Worm (Caenorhabditis elegans): ENCODE data around the gene F23B12.1.

The F23B12.1 gene

ce11 chrV:14423268-14423667 lies 5.7 kb upstream of the F23B12.1 start, which contains the start of gene rpoa-12 (continued):
- TF ChIP-seq nhr-25 (tag; optimal IDR thresholded peaks at IDR 0.05; ENCODE audit: borderline replicate concordance, insufficient read depth) = peak; percentile 16
- TF ChIP-seq nhr-11 (tag; optimal IDR thresholded peaks at IDR 0.05) = no peak
- no peak for TF ChIP-seq nhr-28 (tag; optimal IDR thresholded peaks at IDR 0.05)
- no peak for TF ChIP-seq zfp-3 (GFP tag; conservative IDR thresholded peaks at IDR 0.05)
- TF ChIP-seq hif-1 (tag; optimal IDR thresholded peaks at IDR 0.05) = peak in 1 of 2 experiments; percentile 74
- peak; percentile 21 for TF ChIP-seq rbr-2 (tag; optimal IDR thresholded peaks at IDR 0.05)
- no peak for TF ChIP-seq daf-19 (GFP tag; conservative IDR thresholded peaks at IDR 0.05)
- no peak for TF ChIP-seq set-16 (GFP tag; IDR thresholded peaks at IDR 0.05)
- no peak for TF ChIP-seq pha-4 (GFP tag; IDR thresholded peaks at IDR 0.05)
- TF ChIP-seq pha-4 (tag; optimal IDR thresholded peaks at IDR 0.05) = no peak
- TF ChIP-seq nhr-237 (tag; optimal IDR thresholded peaks at IDR 0.05) = no peak
- no peak for TF ChIP-seq snpc-4 (tag; optimal IDR thresholded peaks at IDR 0.05)
- no peak for TF ChIP-seq skn-1 (tag; optimal IDR thresholded peaks at IDR 0.05)

ce11 chrV:14424958-14425492 lies 3.9 kb upstream of the F23B12.1 start, which contains the start of gene rrsr-1:
TSS of gene rrsr-1 (minus strand) at chrV:14425008.
- TF ChIP-seq hmg-1.1 (GFP tag; IDR thresholded peaks at IDR 0.05) = peak; percentile 40; the same call in 1 of the 2 replicates
- no peak for TF ChIP-seq dmd-9 (GFP tag; IDR thresholded peaks at IDR 0.05)
- TF ChIP-seq nhr-6 (tag; optimal IDR thresholded peaks at IDR 0.05) = peak; percentile 86
- no peak for TF ChIP-seq madf-5 (GFP tag; IDR thresholded peaks at IDR 0.05)
- TF ChIP-seq lin-13 (GFP tag; optimal IDR thresholded peaks at IDR 0.05) = peak; percentile 18
- TF ChIP-seq mes-2 (tag; optimal IDR thresholded peaks at IDR 0.05; ENCODE audit: poor library complexity, severe bottlenecking) = peak; percentile 88
- TF ChIP-seq zfp-2 (tag; optimal IDR thresholded peaks at IDR 0.05) = no peak
- TF ChIP-seq vab-7 (GFP tag; IDR thresholded peaks at IDR 0.05) = no peak
- TF ChIP-seq dpl-1 (GFP tag; optimal IDR thresholded peaks at IDR 0.05) = peak; percentile 29
- TF ChIP-seq unc-130 (GFP tag; optimal IDR thresholded peaks at IDR 0.05) = peak; percentile 36

ce11 chrV:14426013-14426412 lies 3.0 kb upstream of the F23B12.1 start:
- TF ChIP-seq dve-1 (tag; optimal IDR thresholded peaks at IDR 0.05; ENCODE audit: insufficient read depth) (no peak), pqm-1 (tag; optimal IDR thresholded peaks at IDR 0.05) (no peak), snpc-4 (tag; optimal IDR thresholded peaks at IDR 0.05) (no peak), mes-2 (tag; optimal IDR thresholded peaks at IDR 0.05; ENCODE audit: poor library complexity, severe bottlenecking) (no peak), unc-62 (GFP tag; optimal IDR thresholded peaks at IDR 0.05 in 1 of 2) (peak in 1 of 2 experiments; percentile 63), unc-62 (tag; optimal IDR thresholded peaks at IDR 0.05) (no peak)

ce11 chrV:14427069-14427825 lies 1.7 kb upstream of the F23B12.1 start:
- TF ChIP-seq aha-1 (tag) (peak; percentile 30), fos-1 (tag; optimal IDR thresholded peaks at IDR 0.05) (no peak), unc-62 (GFP tag; optimal IDR thresholded peaks at IDR 0.05 in 1 of 2) (peak in 1 of 2 experiments; percentile 99), unc-62 (tag; optimal IDR thresholded peaks at IDR 0.05) (no peak), lin-13 (GFP tag; optimal IDR thresholded peaks at IDR 0.05) (no peak)

- TF ChIP-seq Y105C5A.15 (GFP tag; IDR thresholded peaks at IDR 0.05) = no peak
- TF ChIP-seq ces-1 (GFP tag; optimal IDR thresholded peaks at IDR 0.05) = no peak
- no peak for TF ChIP-seq lsy-2 (tag; optimal IDR thresholded peaks at IDR 0.05)
- TF ChIP-seq unc-39 (tag; optimal IDR thresholded peaks at IDR 0.05) = no peak
- TF ChIP-seq dpl-1 (GFP tag; optimal IDR thresholded peaks at IDR 0.05) = no peak
- TF ChIP-seq F10B5.3 (tag; optimal IDR thresholded peaks at IDR 0.05) = no peak
- no peak for TF ChIP-seq dmd-6 (GFP tag; IDR thresholded peaks at IDR 0.05)
- no peak for TF ChIP-seq nhr-77 (tag; optimal IDR thresholded peaks at IDR 0.05)
- no peak for TF ChIP-seq saeg-2 (GFP tag; IDR thresholded peaks at IDR 0.05)
- TF ChIP-seq nhr-25 (tag; optimal IDR thresholded peaks at IDR 0.05; ENCODE audit: borderline replicate concordance, insufficient read depth) = no peak
These were observed 3.3 kb downstream of the F23B12.1 start, which contains the start of gene egl-1 for ce11 chrV:14432259-14432658. TSS of gene egl-1 (minus strand) at chrV:14432359.

Data from whole organism, L4 larva.